Worm (Caenorhabditis elegans) whole organism, mixed stage, embryonic: ENCODE measurements around the gene srh-92.

Source experiments
- M03D4.4 ChIP-seq: sonication (generic microtip); optimal IDR thresholded peaks from 2 replicates; lab custom pipeline; 2017; ENCODE audit warnings: mild to moderate bottlenecking, missing genetic modification characterization, missing compliant biosample characterization
- ceh-39 ChIP-seq: fragments of 150-350 bp; optimal IDR thresholded peaks from 2 replicates; lab custom pipeline; 2014; ENCODE audit warnings: missing biosample characterization, missing genetic modification characterization
- lin-13 ChIP-seq: fragments of 150-350 bp; optimal IDR thresholded peaks from 2 replicates; lab custom pipeline; 2014; ENCODE audit warnings: missing biosample characterization, missing genetic modification characterization
- mep-1 ChIP-seq: fragments of 150-350 bp; optimal IDR thresholded peaks from 2 replicates; lab custom pipeline; 2017; ENCODE audit warnings: missing biosample characterization, missing genetic modification reagents, missing genetic modification characterization, inconsistent platforms
- nhr-237 ChIP-seq: fragments of 150-350 bp; optimal IDR thresholded peaks from 2 replicates; lab custom pipeline; 2014; ENCODE audit warnings: missing biosample characterization, missing genetic modification characterization

DNA sequence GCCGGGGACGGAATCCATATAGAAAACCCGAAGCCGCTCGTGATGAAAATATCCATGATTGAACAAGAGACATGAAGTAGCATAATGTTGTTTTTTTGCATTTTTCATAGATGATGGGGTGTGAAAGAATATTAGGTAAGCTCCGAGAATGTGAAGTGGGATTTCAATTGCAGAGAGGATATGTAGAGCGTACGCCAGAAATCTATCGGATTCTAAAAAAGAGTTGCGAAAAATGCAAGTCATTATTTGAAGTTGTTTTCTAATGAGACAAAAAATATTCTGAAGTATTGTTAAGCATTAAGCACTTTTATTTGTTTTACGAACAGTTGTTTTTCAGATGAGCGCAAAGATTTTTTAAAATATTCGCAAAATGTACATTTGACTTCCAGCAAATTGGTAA is 36.5 kb downstream of the srh-92 start, which contains the start of gene F18E3.10:
- TF ChIP-seq ceh-39 (tag; lab: Kevin White, UChicago): no peak
- TF ChIP-seq mep-1 (tag; lab: Kevin White, UChicago): no peak
- no peak for TF ChIP-seq lin-13
- no peak for TF ChIP-seq nhr-237 (tag; lab: Kevin White, UChicago)
- TF ChIP-seq M03D4.4 (tag; lab: Kevin White, UChicago): no peak
